Worm (Caenorhabditis elegans) whole organism, mixed stage, embryonic: Measurements from ENCODE around the gene Y40B10A.11.

ENCODE experiments used
- blmp-1 ChIP-seq: fragments of 150-350 bp; optimal IDR thresholded peaks from 2 replicates; lab custom pipeline; 2014; ENCODE audit warnings: missing biosample characterization, missing genetic modification characterization
- drap-1 ChIP-seq: fragments of 200-800 bp; sonication (Bioruptor generic); optimal IDR thresholded peaks from 3 replicates; lab custom pipeline; 2018; ENCODE audit warnings: mild to moderate bottlenecking, missing genetic modification characterization, missing compliant biosample characterization
- elt-3 ChIP-seq: fragments of 150-350 bp; optimal IDR thresholded peaks from 2 replicates; lab custom pipeline; 2014; ENCODE audit warnings: missing biosample characterization, missing genetic modification characterization
- ham-2 ChIP-seq: fragments of 200-800 bp; sonication (Bioruptor generic); optimal IDR thresholded peaks from 2 replicates; lab custom pipeline; 2018; ENCODE audit warnings: mild to moderate bottlenecking, missing genetic modification characterization, missing compliant biosample characterization
- mab-5 ChIP-seq: fragments of 150-350 bp; optimal IDR thresholded peaks from 2 replicates; lab custom pipeline; 2014; ENCODE audit warnings: missing biosample characterization, missing genetic modification characterization
- mep-1 ChIP-seq: fragments of 150-350 bp; optimal IDR thresholded peaks from 2 replicates; lab custom pipeline; 2017; ENCODE audit warnings: missing biosample characterization, missing genetic modification reagents, missing genetic modification characterization, inconsistent platforms
- nhr-2 ChIP-seq: fragments of 150-350 bp; optimal IDR thresholded peaks from 2 replicates; lab custom pipeline; 2014; ENCODE audit warnings: missing biosample characterization, missing genetic modification characterization
- nhr-28 ChIP-seq: fragments of 150-350 bp; optimal IDR thresholded peaks from 2 replicates; lab custom pipeline; 2014; ENCODE audit warnings: missing biosample characterization, missing genetic modification characterization
- sem-2 ChIP-seq: fragments of 200-800 bp; sonication (Bioruptor generic); optimal IDR thresholded peaks from 2 replicates; lab custom pipeline; 2018; ENCODE audit warnings: mild to moderate bottlenecking, missing genetic modification characterization, missing compliant biosample characterization
- snpc-4 ChIP-seq: fragments of 150-350 bp; optimal IDR thresholded peaks from 2 replicates; lab custom pipeline; 2014; ENCODE audit warnings: missing biosample characterization, missing genetic modification characterization
- unc-39 ChIP-seq: fragments of 150-350 bp; optimal IDR thresholded peaks from 2 replicates; lab custom pipeline; 2014; ENCODE audit warnings: missing biosample characterization, missing genetic modification characterization
- unc-62 ChIP-seq: fragments of 150-350 bp; optimal IDR thresholded peaks from 2 replicates; lab custom pipeline; 2014; ENCODE audit warnings: missing biosample characterization, missing genetic modification reagents, missing genetic modification characterization

- no peak for TF ChIP-seq unc-62
- TF ChIP-seq drap-1 (GFP tag; lab: Kevin White, UChicago), result no peak
- TF ChIP-seq elt-3 (tag; lab: Kevin White, UChicago), result no peak
- no peak for TF ChIP-seq mep-1
- no peak for TF ChIP-seq ham-2 (GFP tag; lab: Kevin White, UChicago)
- TF ChIP-seq snpc-4 (tag; lab: Kevin White, UChicago), result no peak
- TF ChIP-seq nhr-2, result no peak
- no peak for TF ChIP-seq unc-39 (tag; lab: Kevin White, UChicago)
- TF ChIP-seq mab-5, result no peak
- no peak for TF ChIP-seq nhr-28 (tag; lab: Kevin White, UChicago)
- TF ChIP-seq blmp-1 (tag; lab: Kevin White, UChicago), result no peak
- no peak for TF ChIP-seq sem-2 (GFP tag; lab: Kevin White, UChicago)
Observed at ce11 chrV:2067985-2068499, 16.6 kb upstream of the Y40B10A.11 start, which contains the start of gene lbp-9.
